Fruit fly (Drosophila melanogaster) whole organism, larva: ENCODE data around the gene vnd.
A peak's percentile ranks its signal among the peaks of the same experiment; 100 is the strongest.

Experiments used
- noc ChIP-seq: fragments of 200-800 bp; sonication (Bioruptor generic); optimal IDR thresholded peaks from 3 replicates; lab custom pipeline; 2019; ENCODE audit warnings: missing biosample characterization, mild to moderate bottlenecking, missing genetic modification characterization, moderate library complexity

vnd gene

DNA sequence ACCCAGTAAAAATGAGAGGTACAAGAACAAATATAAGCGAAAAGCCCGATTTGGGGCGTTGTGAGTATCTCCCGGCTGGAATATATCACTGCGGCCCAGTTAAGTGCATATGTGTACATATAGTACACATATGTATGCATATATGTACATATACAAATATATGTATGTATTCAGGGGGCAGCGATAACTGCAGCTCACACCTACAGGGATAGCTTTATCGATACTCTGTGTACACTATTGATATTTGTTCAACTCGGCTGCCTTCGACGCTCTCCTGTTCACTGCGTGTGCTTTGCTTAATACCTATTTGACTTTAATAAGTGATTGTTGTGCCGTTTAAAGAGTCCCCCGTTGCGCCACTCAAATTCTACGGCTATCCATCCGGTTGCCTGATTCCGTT, at the start of gene vnd:
Gene vnd, plus strand, starts transcription at position 297 of the 400 bp plus-strand sequence.
- TF ChIP-seq noc: no peak

- TF ChIP-seq noc: no peak
Measured at dm6 chrX:542069-542468, 39.9 kb upstream of the vnd start.

DNA sequence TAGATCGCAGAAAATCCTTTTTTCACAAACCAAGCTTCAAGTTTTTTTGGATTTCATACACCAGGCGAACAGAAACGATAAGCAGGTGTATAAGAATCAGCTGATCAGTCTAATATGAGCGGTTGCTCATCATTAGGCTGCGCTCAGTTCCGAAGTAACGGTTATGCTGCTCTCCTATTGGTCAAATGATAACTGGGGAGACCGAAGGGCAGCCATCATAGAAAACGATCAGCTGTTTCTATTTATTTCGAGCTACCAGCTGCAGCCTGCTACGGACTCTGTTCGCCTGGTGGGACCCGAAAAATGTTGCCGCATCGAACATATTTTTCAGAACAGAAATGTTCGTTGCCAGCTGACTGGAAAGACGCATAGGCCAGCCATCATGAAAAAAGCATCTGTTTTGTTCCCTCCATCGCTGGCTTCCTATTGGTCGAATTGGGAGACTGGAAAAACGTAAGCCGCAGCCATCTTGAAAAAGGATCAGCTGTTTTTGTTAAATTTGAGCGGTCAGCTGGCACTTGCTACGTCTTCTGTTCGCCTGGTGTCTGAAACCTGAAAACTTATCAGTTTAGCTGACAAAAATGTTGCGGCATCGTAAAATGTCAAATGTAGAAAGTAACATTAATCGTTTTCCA, 35.4 kb upstream of the vnd start:
- TF ChIP-seq noc: no peak

- no peak for TF ChIP-seq noc
Measured at dm6 chrX:580635-581034, 1.3 kb upstream of the vnd start.

DNA sequence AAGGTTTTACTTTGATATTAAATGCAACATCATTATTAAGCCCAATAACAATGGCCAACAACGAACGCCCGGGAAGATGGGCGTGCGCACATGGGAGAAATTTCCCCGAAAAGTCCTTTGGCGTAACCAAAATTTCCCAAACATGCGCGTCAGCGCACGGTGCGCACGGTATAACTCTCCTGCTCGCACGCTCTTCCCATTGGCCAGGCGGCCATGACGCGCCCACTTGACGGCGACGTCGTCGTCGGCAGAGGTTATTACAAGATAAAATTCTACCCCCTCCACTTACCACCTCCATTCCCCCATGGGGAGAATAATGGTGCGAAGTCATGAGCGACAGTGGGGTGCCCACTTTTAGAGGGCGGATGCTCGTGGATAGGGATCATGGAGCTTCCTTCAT, 7.0 kb downstream of the vnd start:
- no peak for TF ChIP-seq noc

dm6 chrX:590479-590878, 8.6 kb downstream of the vnd start:
- TF ChIP-seq noc: no peak

dm6 chrX:592588-593288, 10.8 kb downstream of the vnd start:
- no peak for TF ChIP-seq noc

- no peak for TF ChIP-seq noc
Measured at dm6 chrX:597057-597456, 15.1 kb downstream of the vnd start.

dm6 chrX:598322-599057, 16.6 kb downstream of the vnd start:
- TF ChIP-seq noc: peak; percentile 40

dm6 chrX:599727-600126, 17.8 kb downstream of the vnd start:
- TF ChIP-seq noc: no peak

DNA sequence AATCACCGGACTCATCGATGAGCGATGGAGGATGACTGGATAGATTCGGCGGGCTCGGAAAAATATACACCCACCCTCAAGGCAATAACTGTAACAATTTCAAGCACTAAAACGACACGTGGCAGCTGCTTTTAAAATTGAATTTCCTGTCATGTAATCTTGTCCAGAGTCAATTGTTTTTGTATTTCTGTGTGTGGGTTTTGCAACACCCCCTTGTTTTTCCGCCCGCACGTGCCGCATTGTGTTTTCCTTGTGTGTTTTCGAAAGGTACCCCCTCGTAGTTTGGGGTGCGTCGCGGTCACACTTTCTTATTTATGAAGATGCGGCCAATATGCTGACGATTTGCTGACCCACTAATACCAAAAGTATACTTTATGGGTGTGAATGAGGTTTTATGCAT, 20.1 kb downstream of the vnd start:
- TF ChIP-seq noc: no peak

dm6 chrX:610048-610447, 28.1 kb downstream of the vnd start:
- no peak for TF ChIP-seq noc

DNA sequence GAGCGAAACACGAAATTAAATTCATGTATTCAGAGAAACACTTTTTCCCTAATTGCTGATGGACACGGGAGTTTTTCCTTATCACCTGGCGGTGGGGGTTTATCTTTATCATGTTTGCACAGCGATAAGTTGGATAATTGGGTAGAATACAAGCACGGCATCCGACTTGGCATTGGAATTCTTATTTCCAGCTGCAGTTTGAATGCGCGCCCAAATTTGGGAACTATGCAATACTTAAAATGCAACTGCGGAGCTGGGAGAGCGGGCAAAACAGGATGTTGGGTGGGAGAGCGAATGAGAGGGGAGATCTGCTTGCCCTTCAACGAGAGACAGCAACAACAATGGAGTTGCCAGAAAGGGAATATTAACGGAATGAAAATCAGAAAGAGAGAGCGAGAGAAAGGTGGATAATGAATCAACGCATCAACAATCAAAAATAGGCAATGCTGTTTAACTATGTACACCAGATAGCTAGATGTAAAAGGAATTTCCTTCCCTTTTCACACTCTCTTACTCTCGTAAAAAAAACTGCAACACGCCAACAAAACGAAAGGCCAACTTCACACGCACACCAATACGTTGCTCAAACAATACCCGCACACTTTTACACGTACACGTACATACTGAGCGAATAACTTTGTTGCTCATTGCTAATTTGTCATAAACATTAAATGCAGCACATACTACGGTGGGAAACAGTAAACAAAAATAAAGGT, 35.0 kb downstream of the vnd start:
- TF ChIP-seq noc: no peak

- TF ChIP-seq noc: no peak
Measured at dm6 chrX:617477-617795, 35.5 kb downstream of the vnd start.

DNA sequence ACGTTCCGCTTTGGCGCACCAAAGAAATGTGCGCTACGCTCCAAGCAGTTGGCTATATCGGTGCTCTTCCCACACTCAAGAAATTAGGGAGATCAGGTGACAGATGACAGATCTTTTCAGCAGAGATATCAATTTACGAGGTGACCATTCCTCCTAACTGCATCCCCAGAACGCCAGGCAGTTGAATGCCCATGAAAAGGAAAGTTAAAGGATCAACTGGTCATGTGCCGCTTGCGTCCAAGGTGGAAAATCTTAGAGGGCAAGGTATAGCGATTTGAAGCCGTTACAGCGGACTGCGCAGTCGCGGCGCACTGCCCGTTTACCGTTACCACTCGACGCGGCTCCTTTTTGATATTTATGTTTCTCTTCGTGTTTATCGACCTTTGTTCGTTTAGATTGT, 36.7 kb downstream of the vnd start:
- TF ChIP-seq noc: peak; percentile 70

dm6 chrX:619220-620101, 37.5 kb downstream of the vnd start:
- no peak for TF ChIP-seq noc

DNA sequence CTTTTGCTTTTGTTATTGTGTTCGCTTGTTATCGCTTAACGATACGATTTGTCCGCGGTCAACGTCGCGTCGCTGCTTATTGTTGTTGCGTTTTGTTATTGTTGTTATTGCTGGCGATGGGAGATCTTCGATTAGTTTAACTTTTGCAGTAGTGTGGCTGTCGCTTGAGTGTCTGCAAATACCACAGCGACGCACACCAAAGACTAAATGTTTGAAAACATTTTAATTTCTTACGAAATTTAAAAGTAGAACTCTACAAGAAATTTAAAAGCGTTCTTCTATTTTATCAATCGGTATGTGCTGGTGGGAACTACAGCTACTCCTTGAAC, 38.1 kb downstream of the vnd start, which contains the start of gene spdi:
Gene spdi, minus strand, starts transcription at position 94 of the 329 bp plus-strand sequence.
- TF ChIP-seq noc: no peak
